Fruit fly (Drosophila melanogaster) whole organism, embryonic: ENCODE data around the gene CG5359.

ENCODE experiments used
- Atf6 ChIP-seq: fragments of 200-800 bp; sonication (Bioruptor generic); IDR thresholded peaks from 2 replicates; pipeline ENCODE4 v1.3.6; 2022; ENCODE audit warnings: missing biosample characterization, missing genetic modification characterization
- CG10366 ChIP-seq: fragments of 200-800 bp; sonication (Bioruptor generic); IDR thresholded peaks from 2 replicates; pipeline ENCODE4 v1.3.6; 2022; ENCODE audit warnings: missing biosample characterization, missing genetic modification characterization
- CG10654 ChIP-seq: fragments of 200-800 bp; sonication (Bioruptor generic); optimal IDR thresholded peaks from 2 replicates; lab custom pipeline; 2016; ENCODE audit warnings: missing biosample characterization, missing genetic modification characterization
- CG10979 ChIP-seq: fragments of 200-800 bp; sonication (Bioruptor generic); optimal IDR thresholded peaks from 2 replicates; lab custom pipeline; 2018; ENCODE audit warnings: missing biosample characterization, mild to moderate bottlenecking, missing genetic modification characterization, moderate library complexity
- CG14050 ChIP-seq: fragments of 200-800 bp; sonication (Bioruptor generic); IDR thresholded peaks from 3 replicates; pipeline ENCODE4 v1.3.6; 2022; ENCODE audit warnings: missing biosample characterization, missing genetic modification characterization
- CG14667 ChIP-seq: fragments of 200-800 bp; sonication (Bioruptor generic); IDR thresholded peaks from 2 replicates; pipeline ENCODE4 v1.3.6; 2022; ENCODE audit warnings: missing biosample characterization, missing genetic modification characterization
- CG15696 ChIP-seq: fragments of 200-800 bp; sonication (Bioruptor generic); optimal IDR thresholded peaks from 2 replicates; lab custom pipeline; 2019; ENCODE audit warnings: missing biosample characterization, mild to moderate bottlenecking, missing genetic modification characterization, moderate library complexity
- CG2120 ChIP-seq: fragments of 200-800 bp; sonication (Bioruptor generic); optimal IDR thresholded peaks from 3 replicates; lab custom pipeline; 2016; ENCODE audit warnings: missing biosample characterization, missing genetic modification characterization
- CG2678 ChIP-seq: fragments of 200-800 bp; sonication (Bioruptor generic); optimal IDR thresholded peaks from 3 replicates; lab custom pipeline; 2019; ENCODE audit warnings: missing biosample characterization, mild to moderate bottlenecking, missing genetic modification characterization, moderate library complexity
- CG2889 ChIP-seq: fragments of 200-800 bp; sonication (Bioruptor generic); IDR thresholded peaks from 3 replicates; pipeline ENCODE4 v1.3.6; 2022; ENCODE audit warnings: missing biosample characterization, missing genetic modification characterization
- CG31224 ChIP-seq: fragments of 200-800 bp; sonication (Bioruptor generic); IDR thresholded peaks from 2 replicates; pipeline ENCODE4 v1.3.6; 2022; ENCODE audit warnings: missing biosample characterization, missing genetic modification characterization
- CG3163 ChIP-seq: fragments of 200-800 bp; sonication (Bioruptor generic); optimal IDR thresholded peaks from 3 replicates; lab custom pipeline; 2016; ENCODE audit warnings: missing biosample characterization, missing genetic modification characterization
- CG34224 ChIP-seq: fragments of 200-800 bp; sonication (Bioruptor generic); IDR thresholded peaks from 3 replicates; pipeline ENCODE4 v1.3.6; 2022; ENCODE audit warnings: missing biosample characterization, missing genetic modification characterization; ENCODE audit not compliant: partially characterized antibody
- CG34376 ChIP-seq: fragments of 200-800 bp; sonication (Bioruptor generic); optimal IDR thresholded peaks from 2 replicates; lab custom pipeline; 2018; ENCODE audit warnings: missing biosample characterization, mild to moderate bottlenecking, missing genetic modification characterization
- CG3847 ChIP-seq: fragments of 200-800 bp; sonication (Bioruptor generic); IDR thresholded peaks from 2 replicates; pipeline ENCODE4 v1.3.6; 2022; ENCODE audit warnings: missing biosample characterization, missing genetic modification characterization
- CG6654 ChIP-seq: fragments of 200-800 bp; sonication (Bioruptor generic); optimal IDR thresholded peaks from 2 replicates; lab custom pipeline; 2017; ENCODE audit warnings: missing biosample characterization, mild to moderate bottlenecking, missing genetic modification characterization
- CG6765 ChIP-seq: fragments of 200-800 bp; sonication (Bioruptor generic); optimal IDR thresholded peaks from 3 replicates; lab custom pipeline; 2017; ENCODE audit warnings: missing biosample characterization, mild to moderate bottlenecking, missing genetic modification characterization
- CG8089 ChIP-seq: fragments of 200-800 bp; sonication (Bioruptor generic); optimal IDR thresholded peaks from 3 replicates; lab custom pipeline; 2016; ENCODE audit warnings: missing biosample characterization, missing genetic modification characterization
- CG8478 ChIP-seq: fragments of >200 bp; optimal IDR thresholded peaks from 2 replicates; lab custom pipeline; 2018
- CG9215 ChIP-seq: fragments of 200-800 bp; sonication (Bioruptor generic); IDR thresholded peaks from 2 replicates; pipeline ENCODE4 v1.3.6; 2022; ENCODE audit warnings: missing biosample characterization, missing genetic modification characterization
- CG9609 ChIP-seq: fragments of 200-800 bp; sonication (Bioruptor generic); optimal IDR thresholded peaks from 3 replicates; lab custom pipeline; 2016; ENCODE audit warnings: missing biosample characterization, missing genetic modification characterization
- CHES-1-like ChIP-seq: fragments of 200-800 bp; sonication (Bioruptor generic); optimal IDR thresholded peaks from 2 replicates; lab custom pipeline; 2016; ENCODE audit warnings: missing biosample characterization, missing genetic modification characterization
- D19A ChIP-seq: fragments of 200-800 bp; optimal IDR thresholded peaks from 3 replicates; lab custom pipeline; 2019; ENCODE audit warnings: missing biosample characterization, mild to moderate bottlenecking, missing genetic modification characterization, moderate library complexity
- Drgx ChIP-seq: fragments of 200-800 bp; sonication (Bioruptor generic); IDR thresholded peaks from 2 replicates; pipeline ENCODE4 v1.3.6; 2022; ENCODE audit warnings: missing biosample characterization, missing genetic modification characterization
- Hand ChIP-seq: fragments of 200-800 bp; sonication (Bioruptor generic); optimal IDR thresholded peaks from 2 replicates; lab custom pipeline; 2017; ENCODE audit warnings: mild to moderate bottlenecking, missing biosample characterization, missing genetic modification reagents, missing genetic modification characterization
- Hsf ChIP-seq: fragments of 200-800 bp; sonication (Bioruptor generic); optimal IDR thresholded peaks from 3 replicates; lab custom pipeline; 2016; ENCODE audit warnings: missing biosample characterization, missing genetic modification characterization
- MBD-R2 ChIP-seq: fragments of 200-800 bp; sonication (Bioruptor generic); IDR thresholded peaks from 2 replicates; pipeline ENCODE4 v1.3.6; 2022; ENCODE audit warnings: missing biosample characterization, missing genetic modification characterization
- Max ChIP-seq: fragments of 200-800 bp; sonication (Bioruptor generic); optimal IDR thresholded peaks from 2 replicates; lab custom pipeline; 2016; ENCODE audit warnings: missing biosample characterization, mild to moderate bottlenecking, missing genetic modification characterization
- Med ChIP-seq: fragments of 200-800 bp; sonication (Bioruptor generic); peaks from one replicate; lab custom pipeline; 2016; ENCODE audit warnings: missing biosample characterization, missing genetic modification characterization, mild to moderate bottlenecking, inconsistent platforms, moderate library complexity
- NC2β ChIP-seq: fragments of 200-800 bp; sonication (Bioruptor generic); optimal IDR thresholded peaks from 2 replicates; lab custom pipeline; 2016; ENCODE audit warnings: missing biosample characterization, missing genetic modification characterization
- Six4 ChIP-seq: fragments of 200-800 bp; sonication (Bioruptor generic); optimal IDR thresholded peaks from 2 replicates; lab custom pipeline; 2016; ENCODE audit warnings: missing biosample characterization, missing genetic modification characterization
- Ssrp ChIP-seq: fragments of 200-800 bp; sonication (Bioruptor generic); optimal IDR thresholded peaks from 2 replicates; lab custom pipeline; 2018; ENCODE audit warnings: missing biosample characterization, mild to moderate bottlenecking, missing genetic modification characterization, moderate library complexity
- ap ChIP-seq: fragments of 200-800 bp; sonication (Bioruptor generic); IDR thresholded peaks from 2 replicates; pipeline ENCODE4 v1.3.6; 2022; ENCODE audit warnings: missing biosample characterization, missing genetic modification characterization
- caup ChIP-seq: fragments of 200-800 bp; sonication (Bioruptor generic); optimal IDR thresholded peaks from 3 replicates; lab custom pipeline; 2017; ENCODE audit warnings: missing biosample characterization, mild to moderate bottlenecking, missing genetic modification characterization, moderate library complexity; ENCODE audit not compliant: severe bottlenecking
- croc ChIP-seq: fragments of 200-800 bp; sonication (Bioruptor generic); conservative IDR thresholded peaks from 3 replicates; pipeline ENCODE4 v1.3.6; 2022; ENCODE audit warnings: missing biosample characterization, missing genetic modification characterization
- pan ChIP-seq, 4 experiments: fragments of >200 bp in 3 of 4; fragments of 200-800 bp in 1 of 4; sonication (Bioruptor generic) in 1 of 4; optimal IDR thresholded peaks in 3 of 4; IDR thresholded peaks in 1 of 4; 2 replicates each; pipeline versions ENCODE4 v1.3.6 to Lab custom; 2017 to 2022; ENCODE audit warnings: missing biosample characterization in 2 of 4, missing genetic modification characterization in 2 of 4, mixed read lengths in 1 of 4
- pho ChIP-seq: fragments of 200-800 bp; sonication (Bioruptor generic); optimal IDR thresholded peaks from 2 replicates; lab custom pipeline; 2016; ENCODE audit warnings: missing biosample characterization, missing genetic modification characterization
- sc ChIP-seq, 3 experiments: fragments of >200 bp in 2 of 3; fragments of 200-800 bp in 1 of 3; sonication (Bioruptor generic) in 1 of 3; optimal IDR thresholded peaks; 2 replicates in 2 of 3; 3 replicates in 1 of 3; lab custom pipeline; 2017; ENCODE audit warnings: mild to moderate bottlenecking in 1 of 3, missing biosample characterization in 1 of 3, missing genetic modification characterization in 1 of 3, missing genetic modification reagents in 1 of 3
- scrt ChIP-seq: fragments of 200-800 bp; sonication (Bioruptor generic); optimal IDR thresholded peaks from 2 replicates; lab custom pipeline; 2018; ENCODE audit warnings: missing biosample characterization, mild to moderate bottlenecking, missing genetic modification characterization, moderate library complexity
- sens ChIP-seq: fragments of 200-800 bp; sonication (Bioruptor generic); peaks from one replicate; lab custom pipeline; 2016; ENCODE audit warnings: missing biosample characterization, missing genetic modification characterization
- tap ChIP-seq: fragments of 200-800 bp; optimal IDR thresholded peaks from 3 replicates; lab custom pipeline; 2019; ENCODE audit warnings: missing biosample characterization, mild to moderate bottlenecking, missing genetic modification characterization, moderate library complexity
- tio ChIP-seq: fragments of 200-800 bp; sonication (Bioruptor generic); optimal IDR thresholded peaks from 2 replicates; lab custom pipeline; 2017; ENCODE audit warnings: missing biosample characterization, missing genetic modification characterization, inconsistent platforms
- trem ChIP-seq: fragments of 200-800 bp; optimal IDR thresholded peaks from 3 replicates; lab custom pipeline; 2019; ENCODE audit warnings: missing biosample characterization, mild to moderate bottlenecking, missing genetic modification characterization, moderate library complexity
- zfh1 ChIP-seq: fragments of 200-800 bp; sonication (Bioruptor generic); IDR thresholded peaks from 3 replicates; pipeline ENCODE4 v1.3.6; 2022; ENCODE audit warnings: missing biosample characterization, missing genetic modification characterization

Gene CG5359

dm6 chr3R:10031480-10031879 lies 30.4 kb upstream of the CG5359 start:
- TF ChIP-seq Atf6 (GFP tag; lab: Robert Waterston, UW) (peak; percentile 28; the same call in 1 of the 2 replicates), trem (tag; lab: Kevin White, UChicago) (no peak)

- TF ChIP-seq CG6654: no peak
- peak; percentile 36; the same call in 1 of the 2 replicates for TF ChIP-seq Drgx (GFP tag; lab: Robert Waterston, UW)
- no peak for TF ChIP-seq CG14050
- TF ChIP-seq zfh1 (GFP tag; lab: Robert Waterston, UW): no peak
- TF ChIP-seq CG14667 (GFP tag; lab: Robert Waterston, UW): no peak
These were observed 27.3 kb upstream of the CG5359 start for dm6 chr3R:10028378-10028777.

- no peak for TF ChIP-seq CG2678 (tag; lab: Kevin White, UChicago)
- TF ChIP-seq sens: peak; percentile 65
These were observed 24.0 kb upstream of the CG5359 start, which contains the start of gene CG31407 for dm6 chr3R:10025050-10025449. Gene CG31407, minus strand, starts transcription at chr3R:10025150.

DNA sequence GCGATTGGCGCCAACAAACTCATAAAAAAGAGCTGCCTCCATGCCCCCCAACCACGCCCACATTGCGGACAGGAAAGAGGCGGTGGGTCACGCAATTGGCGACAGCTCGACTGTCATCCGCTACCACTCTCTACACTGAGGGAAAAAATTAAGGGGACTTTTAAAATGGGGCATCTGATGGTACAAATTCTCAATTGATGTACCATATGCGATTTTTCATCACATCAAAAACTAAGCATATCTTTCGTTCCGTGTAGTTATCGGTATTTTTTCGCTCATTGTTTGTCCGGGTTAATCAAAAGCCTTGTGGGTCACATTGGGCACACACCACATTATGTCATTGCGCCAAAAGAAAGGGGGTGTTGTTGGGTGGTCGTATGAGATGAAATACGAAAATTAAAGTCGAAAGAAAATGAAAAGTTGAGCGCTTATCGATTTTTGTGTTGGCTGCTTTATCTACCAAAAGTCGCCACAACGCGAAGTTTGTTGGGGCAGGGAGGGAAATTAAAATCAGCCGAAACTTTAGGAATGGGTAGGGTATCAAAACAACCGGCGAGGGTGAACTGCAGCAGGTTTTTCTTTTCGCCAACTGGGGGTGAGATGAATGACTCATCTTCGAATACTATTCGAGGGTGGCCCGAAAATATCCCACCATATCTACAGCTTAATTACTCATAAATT lies 23.1 kb upstream of the CG5359 start:
- TF ChIP-seq scrt (GFP tag; lab: Kevin White, UChicago) (peak; percentile 54), CG10979 (tag; lab: Kevin White, UChicago) (no peak), pho (peak; percentile 20), NC2β (GFP tag; lab: Kevin White, UChicago) (no peak), CG34224 (no peak), Max (no peak), CG9215 (GFP tag; lab: Robert Waterston, UW) (0 out of 2 replicates have a peak, but pooled peaks have one; percentile 22), CG10654 (GFP tag; lab: Kevin White, UChicago) (no peak), croc (GFP tag; lab: Robert Waterston, UW) (no peak), D19A (tag; lab: Kevin White, UChicago) (peak; percentile 67), Med (peak; percentile 93), ap (GFP tag; lab: Robert Waterston, UW) (no peak), CG2889 (GFP tag; lab: Robert Waterston, UW) (0 out of 3 replicates have a peak, but pooled peaks have one; percentile 34), CG9609 (GFP tag; lab: Kevin White, UChicago) (no peak), tio (GFP tag; lab: Kevin White, UChicago) (no peak), tap (tag; lab: Kevin White, UChicago) (no peak), CG15696 (tag; lab: Kevin White, UChicago) (no peak), sc (optimal IDR thresholded peaks at IDR 0.05; lab: Kevin White, UChicago) (no peak), sc (GFP tag; optimal IDR thresholded peaks at IDR 0.05; lab: Kevin White, UChicago) (no peak), Six4 (GFP tag; lab: Kevin White, UChicago) (no peak), CHES-1-like (no peak), CG34376 (peak; percentile 30), CG8478 (lab: Kevin White, UChicago) (no peak), caup (no peak), Hsf (peak; percentile 2), CG2120 (GFP tag; lab: Kevin White, UChicago) (peak; percentile 80), Ssrp (no peak), CG3847 (GFP tag; lab: Robert Waterston, UW) (peak; percentile 39; the same call in 1 of the 2 replicates), CG3163 (GFP tag; lab: Kevin White, UChicago) (no peak), CG6765 (GFP tag; lab: Kevin White, UChicago) (peak; percentile 55), CG8089 (GFP tag; lab: Kevin White, UChicago) (no peak), CG31224 (GFP tag; lab: Robert Waterston, UW) (0 out of 2 replicates have a peak, but pooled peaks have one; percentile 16), CG10366 (0 out of 2 replicates have a peak, but pooled peaks have one; percentile 10), pan (optimal IDR thresholded peaks at IDR 0.05; lab: Kevin White, UChicago) (no peak), pan (GFP tag; optimal IDR thresholded peaks at IDR 0.05 in 1 of 2, IDR thresholded peaks at IDR 0.05 in 1 of 2) (peak in 1 of 2 experiments; percentile 54), MBD-R2 (GFP tag; lab: Robert Waterston, UW) (peak; percentile 47; the same call in 1 of the 2 replicates), Hand (GFP tag; lab: Kevin White, UChicago) (peak; percentile 72)
